Fruit fly (Drosophila melanogaster) whole organism: ENCODE measurements around the gene CG34008.

Experiments used
- CG8478 ChIP-seq: fragments of >200 bp; optimal IDR thresholded peaks from 2 replicates; lab custom pipeline; 2018; ENCODE audit warnings: inconsistent platforms
- Dll ChIP-seq: fragments of >200 bp; optimal IDR thresholded peaks from 2 replicates; lab custom pipeline; 2017
- EcR ChIP-seq, 2 experiments: fragments of >200 bp; optimal IDR thresholded peaks; 2 replicates each; lab custom pipeline; 2017; ENCODE audit warnings: missing biosample characterization in 2 of 2, missing genetic modification characterization in 2 of 2, missing genetic modification reagents in 2 of 2
- pan ChIP-seq: fragments of >200 bp; optimal IDR thresholded peaks from 2 replicates; lab custom pipeline; 2017
- psq ChIP-seq: fragments of >200 bp; optimal IDR thresholded peaks from 2 replicates; lab custom pipeline; 2017
- usp ChIP-seq: fragments of >200 bp; optimal IDR thresholded peaks from 2 replicates; lab custom pipeline; 2017; ENCODE audit warnings: missing biosample characterization, missing genetic modification characterization, mixed read lengths

The CG34008 gene

DNA sequence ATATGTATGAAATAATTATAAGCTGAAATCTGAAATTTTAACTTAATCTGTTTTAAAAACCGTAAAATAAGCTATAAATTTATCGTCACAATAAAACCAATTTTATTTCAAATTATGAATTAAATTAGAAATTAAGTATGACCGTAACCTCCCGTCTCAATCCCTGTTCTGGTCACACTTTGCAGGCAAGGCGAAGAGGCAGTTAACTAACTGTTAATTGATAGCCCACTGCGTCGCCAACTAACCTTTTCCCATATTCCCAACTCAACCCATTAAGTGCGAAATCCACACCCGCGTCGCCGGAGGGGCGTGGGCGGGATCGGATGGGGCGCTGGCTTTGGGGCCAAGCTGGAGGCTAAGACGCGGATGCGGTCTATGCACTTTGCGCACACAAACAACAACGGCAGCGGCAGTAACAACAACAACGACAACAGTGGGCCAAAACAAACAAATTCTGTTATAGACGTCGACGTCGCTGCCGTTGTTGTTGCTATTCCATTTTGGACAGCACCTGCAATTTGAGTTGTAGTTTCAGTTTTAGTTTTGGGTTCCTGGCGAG, 20.6 kb downstream of the CG34008 start, which contains the start of gene CG5191:
CG5191 (plus strand) TSS at position 198 of the 559 bp plus-strand sequence.
- no peak for TF ChIP-seq psq (lab: Kevin White, UChicago)
- no peak for TF ChIP-seq CG8478
- no peak for TF ChIP-seq usp
- TF ChIP-seq Dll (lab: Kevin White, UChicago): no peak
- TF ChIP-seq pan (lab: Kevin White, UChicago): no peak
- no peak for TF ChIP-seq EcR (GFP tag; optimal IDR thresholded peaks at IDR 0.05; lab: Kevin White, UChicago)

DNA sequence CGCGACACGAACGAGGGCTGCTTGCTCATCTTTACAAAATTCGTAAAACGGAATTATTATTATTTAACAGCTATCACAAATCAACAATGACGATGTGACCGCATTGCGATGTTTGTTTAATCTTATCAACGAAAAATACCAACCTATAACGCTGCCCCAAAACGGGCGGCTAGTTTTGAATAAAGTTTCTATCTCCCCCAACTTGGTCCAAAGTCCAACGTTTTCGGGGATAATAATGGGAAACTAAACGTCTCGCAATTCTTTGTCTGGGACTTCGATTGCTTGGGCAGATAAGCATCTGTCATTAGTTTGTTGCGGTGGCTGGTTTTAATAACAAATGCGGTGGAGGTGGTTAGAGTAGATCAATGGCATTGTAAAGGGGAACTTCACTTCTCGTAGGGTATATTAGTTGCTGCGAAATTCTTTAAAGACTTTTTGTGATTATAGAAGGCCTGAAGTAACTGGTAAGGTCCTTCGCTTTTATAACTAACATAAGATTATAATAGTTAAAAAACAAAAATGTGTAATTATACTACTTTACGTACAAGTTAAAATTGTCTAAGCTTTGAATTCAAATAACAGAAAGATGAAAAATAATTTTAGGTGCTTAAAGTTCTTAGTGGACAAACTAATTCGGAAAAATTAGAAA, 21.2 kb downstream of the CG34008 start, which contains the start of gene CG15922:
CG15922 (minus strand) TSS at position 262 of the 649 bp plus-strand sequence.
- TF ChIP-seq Dll (lab: Kevin White, UChicago): no peak
- no peak for TF ChIP-seq EcR (GFP tag; optimal IDR thresholded peaks at IDR 0.05; lab: Kevin White, UChicago)
- TF ChIP-seq psq (lab: Kevin White, UChicago): no peak

DNA sequence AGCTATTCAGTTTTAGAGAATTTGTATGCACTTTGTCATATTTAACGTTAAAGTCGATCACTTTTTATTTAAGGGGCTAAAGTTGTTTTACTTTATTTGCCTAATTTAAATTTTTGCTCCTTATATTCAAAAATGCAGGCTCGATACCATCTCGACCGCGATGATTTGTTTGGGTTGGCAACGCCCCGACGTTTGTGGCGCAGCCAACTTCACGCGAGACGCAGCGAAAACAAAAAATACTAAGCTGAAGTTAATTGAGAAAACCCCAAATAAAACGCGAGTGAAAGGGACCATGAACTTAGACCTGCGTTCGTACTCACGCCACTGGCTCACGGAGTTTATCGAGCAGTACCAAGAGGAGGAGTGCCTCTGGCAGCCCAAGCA, 23.2 kb downstream of the CG34008 start:
- TF ChIP-seq Dll (lab: Kevin White, UChicago) (no peak), usp (no peak), pan (lab: Kevin White, UChicago) (no peak), CG8478 (no peak), psq (lab: Kevin White, UChicago) (no peak), EcR (GFP tag; optimal IDR thresholded peaks at IDR 0.05; lab: Kevin White, UChicago) (no peak)

DNA sequence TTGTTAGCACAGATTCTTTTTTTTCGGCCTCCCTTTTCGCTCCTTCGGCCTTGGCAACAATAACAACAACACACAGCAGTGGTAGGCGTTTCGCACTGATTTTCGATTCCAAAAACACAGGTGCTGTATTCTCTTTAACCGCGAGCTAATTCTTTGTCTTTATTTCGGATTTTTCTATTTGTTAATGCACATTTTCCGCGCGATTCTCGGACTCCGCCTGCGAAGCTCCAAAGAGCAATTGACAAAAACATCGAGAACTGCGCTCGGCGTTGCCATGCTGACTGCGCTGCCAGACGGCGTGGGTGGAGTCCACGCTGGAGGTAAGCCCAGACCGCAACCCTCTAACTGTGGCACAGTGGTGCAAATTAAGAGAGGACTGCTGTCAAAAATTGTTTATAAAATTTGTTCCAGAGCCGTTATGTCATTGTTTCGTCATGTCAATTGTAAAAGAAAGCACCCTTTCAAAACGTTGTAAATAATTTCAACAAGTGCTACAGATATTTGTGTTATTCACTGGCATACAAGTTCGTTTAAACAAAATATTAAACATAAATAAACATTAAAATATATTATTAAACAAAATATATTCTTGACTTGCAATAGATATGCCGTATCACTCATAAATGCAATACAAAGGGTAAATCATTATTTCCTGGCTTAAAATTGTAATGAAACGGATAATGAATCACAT, 23.8 kb downstream of the CG34008 start, which contains the start of the genes DPCoAC and CG5180:
DPCoAC (minus strand) TSS at position 253 of the 691 bp plus-strand sequence.
CG5180 (plus strand) TSS at position 516 of the 691 bp plus-strand sequence.
- no peak for TF ChIP-seq Dll (lab: Kevin White, UChicago)
- no peak for TF ChIP-seq psq (lab: Kevin White, UChicago)
- TF ChIP-seq pan (lab: Kevin White, UChicago): no peak
- no peak for TF ChIP-seq EcR (GFP tag; optimal IDR thresholded peaks at IDR 0.05; lab: Kevin White, UChicago)

DNA sequence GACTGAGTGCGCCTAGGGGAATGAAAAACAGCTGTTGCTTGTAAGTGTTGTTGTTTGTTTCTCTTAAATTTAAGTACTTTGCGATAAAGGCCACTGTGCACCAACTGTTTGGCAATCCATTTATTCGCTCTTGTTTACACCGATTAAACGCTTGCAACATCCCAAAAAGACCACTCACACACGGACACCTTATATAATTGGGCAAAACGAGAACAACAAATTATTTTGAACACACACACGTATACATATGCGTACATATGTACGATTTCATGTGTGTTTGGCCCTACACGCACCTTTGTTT, 24.3 kb downstream of the CG34008 start:
- TF ChIP-seq pan (lab: Kevin White, UChicago) (no peak), usp (no peak), Dll (lab: Kevin White, UChicago) (no peak), EcR (GFP tag; optimal IDR thresholded peaks at IDR 0.05; lab: Kevin White, UChicago) (no peak), psq (lab: Kevin White, UChicago) (no peak), CG8478 (no peak)

DNA sequence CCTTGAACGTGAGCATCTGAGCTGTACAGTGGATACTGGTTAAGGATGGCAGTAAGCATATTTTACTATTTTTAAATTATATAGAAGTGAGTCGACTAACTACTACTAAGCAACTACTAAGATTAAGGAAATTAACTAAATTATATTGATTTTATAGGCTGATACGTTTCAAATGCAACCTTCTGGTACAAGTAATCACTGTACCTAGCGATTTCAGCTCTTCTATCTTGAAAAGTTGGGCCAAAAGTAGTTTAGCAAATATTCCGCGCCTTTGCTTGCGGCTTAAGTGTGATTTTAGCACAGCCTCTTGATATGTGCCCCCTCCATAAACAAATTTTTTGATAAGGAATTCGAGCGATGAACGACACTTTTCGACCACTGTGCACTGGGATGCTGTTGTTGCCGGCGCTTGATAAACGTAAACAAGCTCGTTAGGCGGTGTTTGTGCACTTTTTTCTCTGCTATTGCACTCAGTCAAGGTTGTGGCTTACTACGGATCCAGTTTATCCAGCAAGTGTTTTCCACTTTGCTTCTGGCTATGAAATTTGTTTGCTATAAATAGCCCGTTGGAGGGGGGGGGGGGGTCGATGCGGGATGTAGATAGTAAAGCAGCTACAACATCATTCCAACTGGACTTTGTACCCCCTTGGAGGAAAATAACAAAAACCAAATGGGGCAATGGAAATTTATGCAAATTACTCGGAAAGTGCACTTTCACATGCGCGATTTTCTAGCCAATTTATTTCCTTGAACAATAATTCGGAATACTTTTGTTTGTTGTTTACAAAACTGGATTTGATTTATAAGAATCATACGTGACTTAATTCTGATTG, 24.8 kb downstream of the CG34008 start:
- TF ChIP-seq psq (lab: Kevin White, UChicago) (no peak), EcR (GFP tag; optimal IDR thresholded peaks at IDR 0.05; lab: Kevin White, UChicago) (no peak), usp (no peak), CG8478 (no peak), pan (lab: Kevin White, UChicago) (no peak), Dll (lab: Kevin White, UChicago) (no peak)

DNA sequence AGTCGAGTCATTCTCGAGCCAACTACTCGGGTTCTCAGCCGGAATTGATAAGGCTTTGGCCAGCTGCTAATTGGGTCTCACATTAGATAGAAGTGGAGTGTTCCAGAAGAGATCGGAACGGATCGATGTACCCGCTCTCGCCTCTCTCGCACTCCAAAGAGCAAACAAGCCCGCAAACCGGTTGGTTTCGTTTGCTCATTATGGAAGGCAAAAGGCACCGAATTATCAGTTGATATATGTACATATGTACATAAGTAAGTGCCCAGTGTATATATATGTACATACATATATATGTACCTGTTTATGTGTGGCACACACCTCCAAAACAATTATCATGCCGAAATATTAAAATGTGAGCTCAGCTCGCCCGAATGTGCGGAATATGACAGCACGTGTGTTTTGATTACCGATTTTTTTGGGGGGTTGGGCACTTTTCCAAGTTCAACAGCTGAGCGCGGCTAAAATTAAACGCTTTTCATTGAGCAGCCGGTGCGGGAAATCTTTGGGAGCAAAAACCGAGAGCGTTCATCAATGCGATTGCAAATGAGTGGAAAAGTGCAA, 25.5 kb downstream of the CG34008 start:
- TF ChIP-seq pan (lab: Kevin White, UChicago) (no peak), CG8478 (no peak), usp (no peak), Dll (lab: Kevin White, UChicago) (peak; percentile 47), EcR (GFP tag; optimal IDR thresholded peaks at IDR 0.05; lab: Kevin White, UChicago) (no peak), psq (lab: Kevin White, UChicago) (no peak)

DNA sequence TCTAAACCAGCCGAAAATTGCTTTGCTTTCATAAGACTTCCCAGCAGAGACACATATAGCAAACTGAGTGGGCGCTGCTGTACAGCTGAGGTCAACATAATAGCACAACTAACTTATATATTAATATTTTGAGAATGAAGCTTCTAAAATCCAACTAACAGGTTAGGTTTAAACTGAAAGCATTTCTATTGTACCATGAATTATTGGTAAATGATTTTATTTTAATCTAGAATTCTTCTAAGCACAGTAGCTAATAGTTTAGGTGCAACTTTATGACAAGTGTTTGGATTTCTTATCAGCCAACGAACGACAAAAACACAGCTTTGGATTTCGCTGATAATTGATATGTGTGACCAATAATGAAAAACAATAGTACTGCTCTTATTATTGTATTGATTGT, 26.3 kb downstream of the CG34008 start:
- TF ChIP-seq psq (lab: Kevin White, UChicago): no peak
- no peak for TF ChIP-seq usp
- TF ChIP-seq CG8478: no peak
- TF ChIP-seq Dll (lab: Kevin White, UChicago): no peak
- no peak for TF ChIP-seq pan (lab: Kevin White, UChicago)

DNA sequence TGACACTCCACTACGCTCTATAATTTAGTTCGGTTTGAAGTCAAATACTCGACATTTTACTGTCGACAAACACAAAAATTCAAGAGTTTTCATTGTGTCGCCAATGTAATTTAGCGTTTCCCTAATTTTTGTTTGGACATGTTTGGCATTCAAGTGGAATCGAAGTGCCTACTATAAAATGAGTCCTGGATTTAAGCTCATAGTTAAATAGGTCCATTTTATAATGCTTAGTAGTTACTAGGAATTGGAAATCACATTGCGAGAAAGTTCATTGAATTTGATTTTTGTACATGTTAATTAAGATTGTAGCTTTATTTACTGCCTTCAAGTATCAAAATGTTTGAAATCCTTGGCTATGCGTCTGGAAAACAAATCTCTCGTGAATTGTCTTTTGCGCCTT, 27.0 kb downstream of the CG34008 start, which contains the start of gene att-ORFB:
att-ORFB (minus strand) TSS at position 101 of the 400 bp plus-strand sequence.
- TF ChIP-seq psq (lab: Kevin White, UChicago) (no peak), pan (lab: Kevin White, UChicago) (no peak), CG8478 (no peak), EcR (GFP tag; optimal IDR thresholded peaks at IDR 0.05; lab: Kevin White, UChicago) (no peak), Dll (lab: Kevin White, UChicago) (no peak), usp (no peak)

DNA sequence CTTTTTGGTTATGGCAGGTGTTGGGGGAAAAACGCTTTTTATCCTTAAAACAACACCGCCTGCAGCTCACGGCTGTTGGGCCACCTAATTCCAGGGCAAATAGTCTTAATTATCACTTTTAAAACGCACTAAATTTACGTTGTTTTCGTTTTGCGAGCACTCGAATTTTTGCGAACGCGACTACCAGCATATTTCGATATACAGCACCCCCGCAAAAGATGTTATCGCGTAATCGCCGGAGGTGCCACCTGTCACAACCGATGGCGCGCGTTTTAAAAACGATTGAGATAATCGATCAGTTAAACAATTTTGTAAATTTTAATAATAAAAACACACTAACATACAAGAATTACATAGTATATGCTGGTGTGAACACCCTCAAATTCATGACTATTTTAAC, 29.2 kb downstream of the CG34008 start, which contains the start of gene Stat92E:
Stat92E (minus strand) TSS at position 219 of the 400 bp plus-strand sequence.
- TF ChIP-seq EcR (GFP tag; optimal IDR thresholded peaks at IDR 0.05; lab: Kevin White, UChicago) (no peak), CG8478 (no peak), usp (no peak), Dll (lab: Kevin White, UChicago) (no peak), psq (lab: Kevin White, UChicago) (no peak), pan (lab: Kevin White, UChicago) (no peak)

DNA sequence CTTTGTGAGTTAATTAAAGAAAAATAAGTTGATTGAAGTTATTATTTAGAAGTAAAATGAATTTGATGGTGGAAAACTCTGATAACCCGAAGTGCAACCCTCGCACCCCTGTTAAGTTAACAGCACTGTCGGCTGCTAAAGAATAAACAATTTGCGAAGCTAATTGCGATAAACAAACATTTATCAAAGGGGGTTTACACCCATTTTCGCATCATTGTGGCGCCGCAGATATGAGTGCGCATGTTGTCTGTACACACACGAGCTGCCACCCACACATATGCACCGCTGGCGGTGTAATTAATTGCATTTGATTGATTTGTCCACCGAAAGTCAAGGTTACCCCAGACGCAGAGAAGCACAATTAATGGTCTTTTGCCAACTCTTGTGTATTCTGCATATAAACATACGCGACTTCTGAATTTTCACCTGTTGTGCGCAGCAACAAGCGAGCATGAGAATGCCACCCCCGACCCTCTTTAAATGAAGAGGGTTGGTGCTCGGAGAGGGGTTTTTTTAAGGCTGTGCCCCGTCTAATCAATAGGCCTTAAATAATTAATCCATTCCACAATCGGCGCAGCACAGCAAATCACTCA, 29.7 kb downstream of the CG34008 start:
- no peak for TF ChIP-seq EcR (GFP tag; optimal IDR thresholded peaks at IDR 0.05; lab: Kevin White, UChicago)
